Fruit fly (Drosophila melanogaster) whole organism: ENCODE results near the gene C15.

Experiments used
- CG8478 ChIP-seq: fragments of >200 bp; optimal IDR thresholded peaks from 2 replicates; lab custom pipeline; 2018; ENCODE audit warnings: inconsistent platforms
- EcR ChIP-seq, 2 experiments: fragments of >200 bp; optimal IDR thresholded peaks; 2 replicates each; lab custom pipeline; 2017; ENCODE audit warnings: missing biosample characterization in 2 of 2, missing genetic modification characterization in 2 of 2, missing genetic modification reagents in 2 of 2
- pan ChIP-seq: fragments of >200 bp; optimal IDR thresholded peaks from 2 replicates; lab custom pipeline; 2017
- psq ChIP-seq: fragments of >200 bp; optimal IDR thresholded peaks from 2 replicates; lab custom pipeline; 2017
- usp ChIP-seq: fragments of >200 bp; optimal IDR thresholded peaks from 2 replicates; lab custom pipeline; 2017; ENCODE audit warnings: missing biosample characterization, missing genetic modification characterization, mixed read lengths

DNA sequence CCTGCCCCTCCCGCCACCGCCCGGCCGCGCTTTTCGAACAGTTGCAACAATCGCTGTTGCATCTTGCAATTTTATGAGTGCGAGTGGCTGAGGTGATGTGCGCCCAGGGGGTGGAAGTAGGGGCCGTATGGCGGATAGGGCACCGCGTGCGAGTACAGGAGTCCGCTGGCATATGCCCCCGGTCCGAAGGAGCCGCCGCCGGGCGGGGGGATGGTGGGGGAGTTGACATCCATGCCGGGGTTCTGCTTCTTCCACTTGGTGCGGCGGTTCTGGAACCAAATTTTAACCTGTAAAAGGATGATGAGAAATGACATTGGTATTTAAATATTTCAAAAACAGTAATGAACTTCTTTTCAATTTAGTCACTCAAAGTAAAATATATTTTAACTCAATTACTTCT lies 49.2 kb downstream of the C15 start:
- TF ChIP-seq usp, result no peak
- TF ChIP-seq psq (lab: Kevin White, UChicago), result no peak
- TF ChIP-seq pan (lab: Kevin White, UChicago), result no peak
- TF ChIP-seq EcR (GFP tag; optimal IDR thresholded peaks at IDR 0.05; lab: Kevin White, UChicago), result no peak
- TF ChIP-seq CG8478 (lab: Kevin White, UChicago), result no peak
